Fruit fly (Drosophila melanogaster) S2 (cell line): ENCODE results near the gene CG4645.

Experiments
- CG8478 ChIP-seq: fragments of >200 bp; optimal IDR thresholded peaks from 2 replicates; lab custom pipeline; 2018
- CTCF ChIP-seq, 2 experiments: fragments of >200 bp; optimal IDR thresholded peaks; 2 replicates each; lab custom pipeline; 2018

DNA sequence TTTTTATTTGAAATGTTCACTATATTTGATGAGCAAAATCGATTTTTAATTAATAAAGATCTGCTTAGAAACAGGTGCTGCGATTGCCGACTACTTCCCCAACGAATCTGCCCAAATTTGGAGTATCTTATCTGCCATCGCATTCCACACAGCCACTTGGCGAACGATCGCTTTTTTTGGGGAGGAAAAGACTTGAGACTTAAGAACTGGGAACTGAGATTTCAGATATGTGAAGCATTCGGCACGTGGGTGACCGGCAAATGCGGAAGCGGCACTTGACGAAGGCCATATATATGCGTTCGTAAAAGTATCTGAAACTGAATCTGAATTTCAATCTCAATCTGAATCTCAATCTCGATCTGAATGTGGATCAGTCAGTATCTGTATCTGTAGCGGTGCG, 15.8 kb upstream of the CG4645 start:
- TF ChIP-seq CG8478 (lab: Kevin White, UChicago) (no peak), CTCF (optimal IDR thresholded peaks at IDR 0.05; lab: Kevin White, UChicago) (no peak)
